Worm (Caenorhabditis elegans) whole organism, midembryonic: Measurements from ENCODE around the gene C14A6.12.

ENCODE experiments used
- T22C8.4 ChIP-seq: fragments of 200-800 bp; sonication (Bioruptor generic); IDR thresholded peaks from 2 replicates; pipeline ENCODE4 v1.3.6; 2022; ENCODE audit warnings: missing genetic modification characterization, missing compliant biosample characterization
- cog-1 ChIP-seq: sonication (generic microtip); optimal IDR thresholded peaks from 2 replicates; lab custom pipeline; 2016; ENCODE audit warnings: missing genetic modification characterization, missing compliant biosample characterization
- flt-1 ChIP-seq: fragments of 200-800 bp; sonication (Bioruptor generic); IDR thresholded peaks from 2 replicates; pipeline ENCODE4 v1.3.6; 2022; ENCODE audit warnings: missing genetic modification characterization, missing compliant biosample characterization
- klf-2 ChIP-seq: fragments of 200-800 bp; sonication (Bioruptor generic); conservative IDR thresholded peaks from 2 replicates; pipeline ENCODE4 v1.3.6; 2022; ENCODE audit warnings: missing genetic modification reagents, missing genetic modification characterization, missing compliant biosample characterization
- med-1 ChIP-seq: sonication (generic microtip); optimal IDR thresholded peaks from 2 replicates; lab custom pipeline; 2017; ENCODE audit warnings: missing genetic modification characterization, mild to moderate bottlenecking, missing compliant biosample characterization, antibody characterized with exemption, missing genetic modification reagents; ENCODE audit not compliant: insufficient read depth
- ref-1 ChIP-seq: fragments of 200-800 bp; sonication (Bioruptor generic); conservative IDR thresholded peaks from 2 replicates; pipeline ENCODE4 v1.3.6; 2022; ENCODE audit warnings: missing genetic modification reagents, missing genetic modification characterization, missing compliant biosample characterization
- ztf-23 ChIP-seq: fragments of 200-800 bp; sonication (Bioruptor generic); IDR thresholded peaks from 2 replicates; pipeline ENCODE4 v1.3.6; 2022; ENCODE audit warnings: missing genetic modification reagents, missing genetic modification characterization, missing compliant biosample characterization
- ztf-29 ChIP-seq: fragments of 200-800 bp; sonication (Bioruptor generic); IDR thresholded peaks from 2 replicates; pipeline ENCODE4 v1.3.6; 2022; ENCODE audit warnings: missing genetic modification reagents, missing genetic modification characterization, missing compliant biosample characterization

ce11 chrV:18138695-18139094 is 23.8 kb downstream of the C14A6.12 start, which contains the start of gene Y37H2A.10:
- no peak for TF ChIP-seq flt-1 (GFP tag; lab: Robert Waterston, UW)
- TF ChIP-seq klf-2 (GFP tag; lab: Robert Waterston, UW) = no peak
- TF ChIP-seq cog-1 (tag; lab: Kevin White, UChicago) = no peak
- TF ChIP-seq ref-1 (GFP tag; lab: Robert Waterston, UW) = no peak
- TF ChIP-seq T22C8.4 = no peak
- TF ChIP-seq ztf-29 (GFP tag; lab: Robert Waterston, UW) = no peak
- TF ChIP-seq med-1 (GFP tag; lab: Kevin White, UChicago) = no peak
- TF ChIP-seq ztf-23 (GFP tag; lab: Robert Waterston, UW) = no peak
